Worm (Caenorhabditis elegans) whole organism, L1 larva: ENCODE results near the gene str-37.

Source experiments
- alr-1 ChIP-seq: fragments of 200-800 bp; sonication (Bioruptor generic); optimal IDR thresholded peaks from 2 replicates; lab custom pipeline; 2018; ENCODE audit warnings: borderline replicate concordance, mild to moderate bottlenecking, missing genetic modification characterization, missing compliant biosample characterization
- ama-1 ChIP-seq: fragments of 150-350 bp; optimal IDR thresholded peaks from 2 replicates; lab custom pipeline; 2014
- ceh-8 ChIP-seq: fragments of 200-800 bp; sonication (Bioruptor generic); optimal IDR thresholded peaks from 2 replicates; lab custom pipeline; 2018; ENCODE audit warnings: mild to moderate bottlenecking, missing genetic modification characterization, moderate library complexity, missing compliant biosample characterization
- dsc-1 ChIP-seq: sonication (generic microtip); optimal IDR thresholded peaks from 2 replicates; lab custom pipeline; 2016; ENCODE audit warnings: mild to moderate bottlenecking, missing genetic modification characterization, missing compliant biosample characterization
- elt-3 ChIP-seq, 6 experiments: fragments of 150-350 bp in 1 of 6; sonication (generic microtip); optimal IDR thresholded peaks; 2 replicates each; lab custom pipeline; 2017 to 2018; ENCODE audit warnings: missing biosample characterization in 6 of 6, missing genetic modification characterization in 6 of 6, inconsistent platforms in 1 of 6
- fkh-10 ChIP-seq: sonication (generic microtip); optimal IDR thresholded peaks from 2 replicates; lab custom pipeline; 2017; ENCODE audit warnings: missing biosample characterization, missing genetic modification reagents, missing genetic modification characterization
- grh-1 ChIP-seq: fragments of 200-800 bp; sonication (Bioruptor generic); IDR thresholded peaks from 2 replicates; pipeline ENCODE4 v1.3.6; 2022; ENCODE audit warnings: missing genetic modification reagents, missing genetic modification characterization, missing compliant biosample characterization
- mab-9 ChIP-seq: fragments of 200-800 bp; sonication (Bioruptor generic); IDR thresholded peaks from 2 replicates; pipeline ENCODE4 v1.3.6; 2022; ENCODE audit warnings: missing genetic modification reagents, missing genetic modification characterization, missing compliant biosample characterization
- pqm-1 ChIP-seq: sonication (generic microtip); optimal IDR thresholded peaks from 3 replicates; lab custom pipeline; 2017; ENCODE audit warnings: missing biosample characterization, missing genetic modification characterization

ce11 chrV:13352415-13352814 is 24.9 kb downstream of the str-37 start:
- TF ChIP-seq dsc-1 (tag; lab: Kevin White, UChicago), result no peak
- no peak for TF ChIP-seq pqm-1 (tag; lab: Kevin White, UChicago)
- TF ChIP-seq alr-1 (tag; lab: Kevin White, UChicago), result no peak
- TF ChIP-seq elt-3 (tag; optimal IDR thresholded peaks at IDR 0.05; lab: Kevin White, UChicago), result no peak
- peak; percentile 78 for TF ChIP-seq mab-9 (GFP tag; lab: Robert Waterston, UW)
- TF ChIP-seq ama-1 (lab: Kevin White, UChicago), result no peak
- TF ChIP-seq ceh-8 (GFP tag; lab: Kevin White, UChicago), result no peak
- TF ChIP-seq fkh-10 (GFP tag; lab: Kevin White, UChicago), result no peak
- no peak for TF ChIP-seq grh-1 (GFP tag; lab: Robert Waterston, UW)
